Worm (Caenorhabditis elegans): ENCODE measurements around the gene C25D7.5.
"Not testable (repeated sequence)": the region's sequence is repeated elsewhere in the genome, so short reads cannot be mapped to it uniquely, and the experiment has no call there.

- TF ChIP-seq ceh-44 (GFP tag; IDR thresholded peaks at IDR 0.05); Y5F2A.4 (GFP tag; optimal IDR thresholded peaks at IDR 0.05); egl-27 (tag; optimal IDR thresholded peaks at IDR 0.05); ceh-62 (tag; optimal IDR thresholded peaks at IDR 0.05); ceh-28 (tag; optimal IDR thresholded peaks at IDR 0.05); ces-1 (GFP tag; optimal IDR thresholded peaks at IDR 0.05); nhr-25 (tag; optimal IDR thresholded peaks at IDR 0.05; ENCODE audit: borderline replicate concordance, insufficient read depth): not testable (repeated sequence)
Measured at ce11 chrV:15031373-15031772, 21.1 kb upstream of the C25D7.5 start, which contains the start of gene cng-1.
